Fruit fly (Drosophila melanogaster) whole organism, embryonic: ENCODE data around the gene Ubi-p5E.

Experiments used
- Abd-B ChIP-seq: fragments of 200-800 bp; sonication (Bioruptor generic); optimal IDR thresholded peaks from 2 replicates; lab custom pipeline; 2018; ENCODE audit warnings: missing biosample characterization, mild to moderate bottlenecking, missing genetic modification characterization, moderate library complexity
- BEAF-32 ChIP-seq: fragments of 200-800 bp; sonication (Bioruptor generic); optimal IDR thresholded peaks from 3 replicates; lab custom pipeline; 2017; ENCODE audit warnings: missing biosample characterization, missing genetic modification characterization, mild to moderate bottlenecking, moderate library complexity, missing genetic modification reagents
- BtbVII ChIP-seq: fragments of 200-800 bp; sonication (Bioruptor generic); optimal IDR thresholded peaks from 3 replicates; lab custom pipeline; 2017; ENCODE audit warnings: missing biosample characterization, mild to moderate bottlenecking, missing genetic modification characterization
- CG10267 ChIP-seq: fragments of 200-800 bp; sonication (Bioruptor generic); optimal IDR thresholded peaks from 2 replicates; lab custom pipeline; 2018; ENCODE audit warnings: missing biosample characterization, mild to moderate bottlenecking, missing genetic modification characterization, moderate library complexity
- CG10543 ChIP-seq: fragments of 200-800 bp; sonication (Bioruptor generic); optimal IDR thresholded peaks from 3 replicates; lab custom pipeline; 2017; ENCODE audit warnings: missing biosample characterization, mild to moderate bottlenecking, missing genetic modification characterization, moderate library complexity
- CG10959 ChIP-seq: fragments of 200-800 bp; sonication (Bioruptor generic); IDR thresholded peaks from 2 replicates; pipeline ENCODE4 v1.3.6; 2022; ENCODE audit warnings: missing biosample characterization, missing genetic modification characterization
- CG12071 ChIP-seq: fragments of 200-800 bp; sonication (Bioruptor generic); optimal IDR thresholded peaks from 3 replicates; lab custom pipeline; 2018; ENCODE audit warnings: missing biosample characterization, mild to moderate bottlenecking, missing genetic modification characterization
- CG12104 ChIP-seq: fragments of 200-800 bp; sonication (Bioruptor generic); optimal IDR thresholded peaks from 3 replicates; lab custom pipeline; 2016; ENCODE audit warnings: missing biosample characterization, missing genetic modification characterization
- CG12236 ChIP-seq: fragments of 200-800 bp; sonication (Bioruptor generic); optimal IDR thresholded peaks from 2 replicates; lab custom pipeline; 2016; ENCODE audit warnings: missing biosample characterization, missing genetic modification characterization
- CG13287 ChIP-seq: fragments of 200-800 bp; sonication (Bioruptor generic); IDR thresholded peaks from 2 replicates; pipeline ENCODE4 v1.3.6; 2022; ENCODE audit warnings: missing biosample characterization, missing genetic modification characterization; ENCODE audit not compliant: partially characterized antibody
- CG15073 ChIP-seq: fragments of 200-800 bp; sonication (Bioruptor generic); optimal IDR thresholded peaks from 2 replicates; lab custom pipeline; 2016; ENCODE audit warnings: missing biosample characterization, missing genetic modification characterization
- CG16815 ChIP-seq: fragments of 200-800 bp; sonication (Bioruptor generic); optimal IDR thresholded peaks from 3 replicates; lab custom pipeline; 2017; ENCODE audit warnings: missing biosample characterization, mild to moderate bottlenecking, missing genetic modification characterization
- CG3281 ChIP-seq: fragments of 200-800 bp; sonication (Bioruptor generic); optimal IDR thresholded peaks from 3 replicates; lab custom pipeline; 2017; ENCODE audit warnings: missing biosample characterization, mild to moderate bottlenecking, missing genetic modification characterization
- CG6175 ChIP-seq: fragments of 200-800 bp; sonication (Bioruptor generic); IDR thresholded peaks from 3 replicates; pipeline ENCODE4 v1.3.6; 2022; ENCODE audit warnings: missing biosample characterization, missing genetic modification characterization
- CG7786 ChIP-seq: fragments of 200-800 bp; sonication (Bioruptor generic); optimal IDR thresholded peaks from 2 replicates; lab custom pipeline; 2016; ENCODE audit warnings: missing biosample characterization, missing genetic modification characterization
- CG7987 ChIP-seq: fragments of 200-800 bp; sonication (Bioruptor generic); optimal IDR thresholded peaks from 2 replicates; lab custom pipeline; 2018; ENCODE audit warnings: missing biosample characterization, mild to moderate bottlenecking, missing genetic modification characterization, moderate library complexity
- CG8359 ChIP-seq: fragments of 200-800 bp; sonication (Bioruptor generic); optimal IDR thresholded peaks from 2 replicates; lab custom pipeline; 2017; ENCODE audit warnings: missing biosample characterization, mild to moderate bottlenecking, missing genetic modification characterization, borderline replicate concordance
- CG8478 ChIP-seq: fragments of >200 bp; optimal IDR thresholded peaks from 2 replicates; lab custom pipeline; 2018
- CHES-1-like ChIP-seq: fragments of 200-800 bp; sonication (Bioruptor generic); optimal IDR thresholded peaks from 2 replicates; lab custom pipeline; 2016; ENCODE audit warnings: missing biosample characterization, missing genetic modification characterization
- Deaf1 ChIP-seq: fragments of 200-800 bp; optimal IDR thresholded peaks from 3 replicates; lab custom pipeline; 2019; ENCODE audit warnings: missing biosample characterization, mild to moderate bottlenecking, missing genetic modification characterization, moderate library complexity
- E2f2 ChIP-seq: fragments of 200-800 bp; sonication (Bioruptor generic); IDR thresholded peaks from 2 replicates; pipeline ENCODE4 v1.3.6; 2022; ENCODE audit warnings: missing biosample characterization, missing genetic modification characterization
- Eip74EF ChIP-seq, 2 experiments: fragments of 200-800 bp in 1 of 2; fragments of >200 bp in 1 of 2; sonication (Bioruptor generic) in 1 of 2; optimal IDR thresholded peaks; 2 replicates each; lab custom pipeline; 2017 to 2019; ENCODE audit warnings: missing biosample characterization in 2 of 2, missing genetic modification characterization in 2 of 2, mild to moderate bottlenecking in 1 of 2, moderate library complexity in 1 of 2
- Hr3 ChIP-seq: fragments of 200-800 bp; sonication (Bioruptor generic); optimal IDR thresholded peaks from 3 replicates; lab custom pipeline; 2016; ENCODE audit warnings: missing biosample characterization, missing genetic modification characterization
- Jarid2 ChIP-seq: fragments of 200-800 bp; sonication (Bioruptor generic); optimal IDR thresholded peaks from 3 replicates; lab custom pipeline; 2017; ENCODE audit warnings: mild to moderate bottlenecking, missing biosample characterization, missing genetic modification reagents, missing genetic modification characterization
- MESR4 ChIP-seq: fragments of 200-800 bp; sonication (Bioruptor generic); optimal IDR thresholded peaks from 2 replicates; lab custom pipeline; 2018; ENCODE audit warnings: missing biosample characterization, mild to moderate bottlenecking, missing genetic modification characterization, moderate library complexity
- NC2α ChIP-seq: fragments of 200-800 bp; sonication (Bioruptor generic); optimal IDR thresholded peaks from 2 replicates; lab custom pipeline; 2016; ENCODE audit warnings: missing biosample characterization, missing genetic modification characterization
- Nf-YB ChIP-seq: fragments of 200-800 bp; sonication (Bioruptor generic); optimal IDR thresholded peaks from 3 replicates; lab custom pipeline; 2019; ENCODE audit warnings: missing biosample characterization, mild to moderate bottlenecking, missing genetic modification characterization, moderate library complexity
- Opbp ChIP-seq: fragments of 200-800 bp; sonication (Bioruptor generic); IDR thresholded peaks from 3 replicates; pipeline ENCODE4 v1.3.6; 2022; ENCODE audit warnings: missing biosample characterization, missing genetic modification characterization; ENCODE audit not compliant: partially characterized antibody
- Optix ChIP-seq: fragments of 200-800 bp; sonication (Bioruptor generic); IDR thresholded peaks from 3 replicates; pipeline ENCODE4 v1.3.6; 2022; ENCODE audit warnings: missing biosample characterization, missing genetic modification characterization
- Scr ChIP-seq: fragments of 200-800 bp; sonication (Bioruptor generic); IDR thresholded peaks from 2 replicates; pipeline ENCODE4 v1.3.6; 2022; ENCODE audit warnings: missing biosample characterization, missing genetic modification characterization; ENCODE audit not compliant: partially characterized antibody
- Trl ChIP-seq, 3 experiments: fragments of >200 bp in 2 of 3; fragments of 200-800 bp in 1 of 3; sonication (Bioruptor generic) in 1 of 3; optimal IDR thresholded peaks; 2 replicates in 1 of 3; 3 replicates in 2 of 3; lab custom pipeline; 2016 to 2017; ENCODE audit warnings: missing biosample characterization in 1 of 3, missing genetic modification characterization in 1 of 3
- ab ChIP-seq: fragments of 200-800 bp; sonication (Bioruptor generic); optimal IDR thresholded peaks from 2 replicates; lab custom pipeline; 2016; ENCODE audit warnings: missing biosample characterization, missing genetic modification characterization
- cg ChIP-seq: fragments of 200-800 bp; sonication (Bioruptor generic); optimal IDR thresholded peaks from 3 replicates; lab custom pipeline; 2019; ENCODE audit warnings: missing biosample characterization, mild to moderate bottlenecking, missing genetic modification characterization, moderate library complexity
- chn ChIP-seq: fragments of 200-800 bp; sonication (Bioruptor generic); optimal IDR thresholded peaks from 2 replicates; lab custom pipeline; 2016; ENCODE audit warnings: missing biosample characterization, missing genetic modification characterization
- cwo ChIP-seq: fragments of 200-800 bp; sonication (Bioruptor generic); optimal IDR thresholded peaks from 3 replicates; lab custom pipeline; 2017; ENCODE audit warnings: missing biosample characterization, missing genetic modification characterization, mild to moderate bottlenecking, moderate library complexity, missing genetic modification reagents
- emc ChIP-seq: fragments of 200-800 bp; sonication (Bioruptor generic); optimal IDR thresholded peaks from 2 replicates; lab custom pipeline; 2016; ENCODE audit warnings: missing biosample characterization, missing genetic modification characterization
- fu2 ChIP-seq: fragments of 200-800 bp; sonication (Bioruptor generic); optimal IDR thresholded peaks from 2 replicates; lab custom pipeline; 2016; ENCODE audit warnings: missing biosample characterization, missing genetic modification characterization
- inv ChIP-seq: fragments of 200-800 bp; sonication (Bioruptor generic); IDR thresholded peaks from 2 replicates; pipeline ENCODE4 v1.3.6; 2022; ENCODE audit warnings: missing biosample characterization, missing genetic modification characterization; ENCODE audit not compliant: partially characterized antibody
- lab ChIP-seq: fragments of 200-800 bp; sonication (Bioruptor generic); optimal IDR thresholded peaks from 3 replicates; lab custom pipeline; 2017; ENCODE audit warnings: missing biosample characterization, missing genetic modification characterization, mild to moderate bottlenecking, moderate library complexity, missing genetic modification reagents
- mam ChIP-seq: fragments of 200-800 bp; sonication (Bioruptor generic); optimal IDR thresholded peaks from 3 replicates; lab custom pipeline; 2016; ENCODE audit warnings: missing biosample characterization, missing genetic modification characterization
- repo ChIP-seq: fragments of 200-800 bp; sonication (Bioruptor generic); optimal IDR thresholded peaks from 2 replicates; lab custom pipeline; 2016; ENCODE audit warnings: missing biosample characterization, missing genetic modification characterization
- seq ChIP-seq: fragments of 200-800 bp; sonication (Bioruptor generic); IDR thresholded peaks from 2 replicates; pipeline ENCODE4 v1.3.6; 2022; ENCODE audit warnings: missing biosample characterization, missing genetic modification characterization
- slbo ChIP-seq: fragments of 200-800 bp; sonication (Bioruptor generic); IDR thresholded peaks from 2 replicates; pipeline ENCODE4 v1.3.6; 2022; ENCODE audit warnings: missing biosample characterization, missing genetic modification characterization
- sqz ChIP-seq: fragments of 200-800 bp; sonication (Bioruptor generic); optimal IDR thresholded peaks from 3 replicates; lab custom pipeline; 2018; ENCODE audit warnings: missing biosample characterization, mild to moderate bottlenecking, missing genetic modification characterization
- tio ChIP-seq: fragments of 200-800 bp; sonication (Bioruptor generic); optimal IDR thresholded peaks from 2 replicates; lab custom pipeline; 2017; ENCODE audit warnings: missing biosample characterization, missing genetic modification characterization, inconsistent platforms
- tna ChIP-seq: fragments of 200-800 bp; sonication (Bioruptor generic); IDR thresholded peaks from 2 replicates; pipeline ENCODE4 v1.3.6; 2022; ENCODE audit warnings: missing biosample characterization, missing genetic modification characterization; ENCODE audit not compliant: partially characterized antibody
- tup ChIP-seq: fragments of 200-800 bp; sonication (Bioruptor generic); optimal IDR thresholded peaks from 2 replicates; lab custom pipeline; 2016; ENCODE audit warnings: missing biosample characterization, mild to moderate bottlenecking, missing genetic modification characterization, moderate library complexity
- vvl ChIP-seq: fragments of 200-800 bp; sonication (Bioruptor generic); IDR thresholded peaks from 2 replicates; pipeline ENCODE4 v1.3.6; 2022; ENCODE audit warnings: missing biosample characterization, missing genetic modification characterization
- z ChIP-seq: fragments of 200-800 bp; sonication (Bioruptor generic); IDR thresholded peaks from 3 replicates; pipeline ENCODE4 v1.3.6; 2022; ENCODE audit warnings: missing biosample characterization, missing genetic modification characterization

Gene Ubi-p5E

DNA sequence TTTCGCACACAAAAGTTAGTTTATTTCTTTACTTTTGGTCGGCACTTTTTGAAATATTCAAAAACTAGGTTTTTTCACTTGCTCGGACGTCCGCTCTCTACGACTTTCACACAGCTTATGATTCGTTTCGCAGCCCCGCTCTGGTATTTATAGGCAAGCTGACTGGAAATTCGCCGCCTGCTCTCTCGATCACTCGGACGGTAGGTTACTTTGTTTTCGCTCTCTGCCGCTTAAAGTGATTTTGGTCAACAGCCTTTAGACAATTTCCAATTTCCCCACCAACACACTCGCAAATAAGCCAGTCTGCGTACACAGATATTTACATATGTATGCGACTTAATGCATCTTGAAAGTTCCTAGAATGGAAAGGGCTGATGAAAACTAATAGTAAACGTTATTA, 4.0 kb upstream of the Ubi-p5E start, which contains the start of gene CG11700 (continued):
- TF ChIP-seq Nf-YB (GFP tag; lab: Kevin White, UChicago) (no peak), tup (no peak), CG12104 (GFP tag; lab: Kevin White, UChicago) (no peak), Optix (GFP tag; lab: Robert Waterston, UW) (no peak), CG12071 (GFP tag; lab: Kevin White, UChicago) (no peak), Hr3 (GFP tag; lab: Kevin White, UChicago) (no peak), vvl (0 out of 2 replicates have a peak, but pooled peaks have one; percentile 13), CG12236 (no peak), Scr (no peak), Jarid2 (GFP tag; lab: Kevin White, UChicago) (peak; percentile 2), Eip74EF (GFP tag; optimal IDR thresholded peaks at IDR 0.05; lab: Kevin White, UChicago) (no peak), ab (no peak), tio (GFP tag; lab: Kevin White, UChicago) (no peak), sqz (GFP tag; lab: Kevin White, UChicago) (no peak), mam (GFP tag; lab: Kevin White, UChicago) (no peak), CG15073 (GFP tag; lab: Kevin White, UChicago) (no peak), MESR4 (GFP tag; lab: Kevin White, UChicago) (no peak), Trl (optimal IDR thresholded peaks at IDR 0.05; lab: Kevin White, UChicago) (peak in 1 of 2 experiments; percentile 28), Trl (GFP tag; optimal IDR thresholded peaks at IDR 0.05; lab: Kevin White, UChicago) (no peak), seq (GFP tag; lab: Robert Waterston, UW) (no peak), CG7786 (no peak), CG10267 (tag; lab: Kevin White, UChicago) (no peak), BtbVII (GFP tag; lab: Kevin White, UChicago) (no peak), CG16815 (GFP tag; lab: Kevin White, UChicago) (no peak), Deaf1 (tag; lab: Kevin White, UChicago) (peak; percentile 4), tna (no peak), cwo (no peak), CG8359 (GFP tag; lab: Kevin White, UChicago) (no peak), E2f2 (GFP tag; lab: Robert Waterston, UW) (no peak), CG6175 (GFP tag; lab: Robert Waterston, UW) (no peak), emc (no peak), CG13287 (GFP tag; lab: Robert Waterston, UW) (no peak), lab (GFP tag; lab: Kevin White, UChicago) (no peak), Abd-B (no peak)

DNA sequence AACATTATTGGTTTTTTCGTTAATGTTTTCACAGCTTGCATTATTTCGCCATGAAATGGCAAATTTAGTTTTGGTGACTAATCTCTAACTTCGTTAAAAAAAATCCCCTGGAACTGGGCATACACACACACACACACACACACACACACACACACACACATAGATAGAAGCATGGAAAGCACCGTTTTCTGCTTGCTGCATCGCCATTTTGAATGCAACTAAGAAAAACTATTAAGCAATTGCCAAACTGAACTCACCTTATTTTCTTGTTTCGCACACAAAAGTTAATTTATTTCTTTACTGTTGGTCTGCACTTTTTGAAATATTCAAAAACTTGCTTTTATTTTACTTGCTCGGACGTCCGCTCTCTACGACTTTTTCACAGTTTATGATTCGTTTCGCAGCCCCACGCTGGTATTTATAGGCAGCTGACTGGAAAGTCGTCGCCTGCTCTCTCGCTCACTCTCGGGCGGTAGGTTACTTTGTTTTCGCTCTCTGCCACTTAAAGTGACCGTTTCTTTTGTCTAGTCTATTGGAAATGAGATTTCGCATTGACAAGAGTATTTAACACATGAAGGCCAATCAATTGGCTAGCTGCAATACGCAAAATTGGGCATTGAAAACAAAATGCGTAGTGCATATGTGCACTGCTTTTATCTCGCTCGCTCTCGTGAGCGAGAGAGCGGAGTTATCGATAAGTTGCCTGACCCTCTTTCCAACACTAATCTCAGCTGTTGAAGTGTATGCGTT, 393 bp downstream of the Ubi-p5E start:
- peak; percentile 14 for TF ChIP-seq repo (GFP tag; lab: Kevin White, UChicago)
- TF ChIP-seq inv (GFP tag; lab: Robert Waterston, UW): peak; percentile 18; the same call in 1 of the 2 replicates
- TF ChIP-seq slbo: no peak
- TF ChIP-seq CG8478 (lab: Kevin White, UChicago): peak; percentile 82
- TF ChIP-seq CG3281 (GFP tag; lab: Kevin White, UChicago): peak; percentile 10
- peak; percentile 63 for TF ChIP-seq NC2α (GFP tag; lab: Kevin White, UChicago)
- TF ChIP-seq seq (GFP tag; lab: Robert Waterston, UW): no peak
- TF ChIP-seq BEAF-32 (GFP tag; lab: Kevin White, UChicago): peak; percentile 48
- TF ChIP-seq CG10543 (GFP tag; lab: Kevin White, UChicago): peak; percentile 58
- no peak for TF ChIP-seq CG10959 (GFP tag; lab: Robert Waterston, UW)
- peak; percentile 13; the same call in 1 of the 3 replicates for TF ChIP-seq Opbp
- peak; percentile 41 for TF ChIP-seq Nf-YB (GFP tag; lab: Kevin White, UChicago)
- no peak for TF ChIP-seq z (GFP tag; lab: Robert Waterston, UW)
- TF ChIP-seq chn (GFP tag; lab: Kevin White, UChicago): peak; percentile 1
- no peak for TF ChIP-seq CHES-1-like (GFP tag; lab: Kevin White, UChicago)
- peak; percentile 87 for TF ChIP-seq cg (GFP tag; lab: Kevin White, UChicago)
- peak; percentile 19 for TF ChIP-seq CG7987 (GFP tag; lab: Kevin White, UChicago)
- TF ChIP-seq fu2 (GFP tag; lab: Kevin White, UChicago): no peak
